Fruit fly (Drosophila melanogaster) S2 (cell line): ENCODE results near the gene CG11384.

Experiments
- CG8478 ChIP-seq: fragments of >200 bp; optimal IDR thresholded peaks from 2 replicates; lab custom pipeline; 2018
- CTCF ChIP-seq, 2 experiments: fragments of >200 bp; optimal IDR thresholded peaks; 2 replicates each; lab custom pipeline; 2018

- TF ChIP-seq CTCF (optimal IDR thresholded peaks at IDR 0.05; lab: Kevin White, UChicago) (no peak), CG8478 (no peak)
Observed at dm6 chrX:1135006-1135376, 40.8 kb downstream of the CG11384 start.
